Fruit fly (Drosophila melanogaster): ENCODE data around the gene CG32081.

DNA sequence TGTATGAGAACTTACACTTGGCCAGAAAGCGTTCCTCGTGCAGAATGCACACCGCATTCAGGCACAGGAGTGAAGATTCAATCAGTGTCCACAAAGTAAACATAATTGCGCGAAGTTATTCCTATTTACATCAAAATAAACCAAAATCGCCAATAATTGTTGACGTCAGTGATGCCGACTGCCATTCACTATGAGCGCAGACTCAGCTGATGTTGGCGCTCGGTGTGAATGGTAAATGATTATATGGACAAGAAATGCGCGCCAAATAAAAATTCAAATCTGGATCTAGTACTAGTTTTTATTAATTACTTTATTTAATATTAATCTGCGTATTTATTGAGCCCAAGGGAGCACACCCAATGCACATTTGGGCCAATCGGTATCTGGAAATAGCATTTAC lies 35.1 kb downstream of the CG32081 start, which contains the start of gene CG32069:
- TF ChIP-seq CG8478 (optimal IDR thresholded peaks at IDR 0.05) (no peak), CTCF (optimal IDR thresholded peaks at IDR 0.05) (no peak)
